Worm (Caenorhabditis elegans): Measurements from ENCODE around the gene ttr-25.

The ttr-25 gene

DNA sequence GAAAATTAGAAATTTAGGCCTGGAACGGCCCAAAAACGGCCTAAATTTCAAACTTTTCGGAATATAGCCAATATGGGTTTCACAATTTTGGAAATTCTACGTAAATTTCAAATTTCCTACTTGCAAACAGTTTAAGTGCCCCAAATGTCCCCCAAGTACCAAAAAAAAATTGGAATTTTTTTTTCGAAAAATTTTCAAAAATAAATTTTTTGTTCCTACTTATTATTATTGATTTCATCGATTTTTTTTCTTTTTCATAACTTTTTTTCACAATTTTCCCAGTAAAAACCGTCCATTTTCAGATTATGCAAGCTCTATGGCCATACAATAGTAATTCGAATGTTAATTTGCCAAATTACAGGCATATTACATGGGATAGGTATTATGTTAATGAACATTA, 15.0 kb downstream of the ttr-25 start, which contains the start of gene Y51A2D.21:
Y51A2D.21 (plus strand) TSS at position 301 of the 400 bp plus-strand sequence.
- TF ChIP-seq eor-1 (tag; optimal IDR thresholded peaks at IDR 0.05) (no peak), elt-1 (tag; optimal IDR thresholded peaks at IDR 0.05) (no peak), aly-2 (tag; optimal IDR thresholded peaks at IDR 0.05) (no peak), egl-5 (tag; optimal IDR thresholded peaks at IDR 0.05) (no peak), ceh-28 (tag; optimal IDR thresholded peaks at IDR 0.05) (no peak), egl-27 (tag; optimal IDR thresholded peaks at IDR 0.05) (no peak), nhr-67 (tag; optimal IDR thresholded peaks at IDR 0.05) (no peak), nhr-28 (tag; optimal IDR thresholded peaks at IDR 0.05) (no peak), nhr-11 (tag; optimal IDR thresholded peaks at IDR 0.05) (no peak), pha-4 (tag; optimal IDR thresholded peaks at IDR 0.05) (no peak), tbx-2 (tag; optimal IDR thresholded peaks at IDR 0.05) (no peak), elt-2 (tag; optimal IDR thresholded peaks at IDR 0.05) (no peak), mml-1 (tag; optimal IDR thresholded peaks at IDR 0.05) (no peak), lin-39 (tag; optimal IDR thresholded peaks at IDR 0.05) (no peak), fos-1 (tag; optimal IDR thresholded peaks at IDR 0.05) (no peak)

DNA sequence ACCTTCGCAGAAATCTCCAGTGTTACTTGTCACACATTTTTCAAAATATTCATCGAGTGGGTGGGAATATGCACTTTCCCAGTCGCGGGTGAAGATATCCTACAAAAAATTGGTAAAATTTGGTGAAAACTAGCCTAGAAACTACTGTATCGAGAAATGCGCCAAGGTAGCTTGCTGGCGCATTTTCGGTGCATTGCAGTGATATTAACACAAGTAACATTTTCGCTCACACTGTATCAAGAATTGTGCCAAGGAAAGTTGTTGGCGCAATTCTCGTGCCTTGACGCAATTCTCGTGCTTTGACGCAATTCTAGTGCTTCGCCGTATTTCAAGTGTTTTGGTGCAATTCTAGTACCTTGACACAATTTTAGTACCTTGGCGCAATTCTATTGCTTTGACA, 16.7 kb downstream of the ttr-25 start:
- TF ChIP-seq lsy-12 (tag; optimal IDR thresholded peaks at IDR 0.05) (peak; percentile 61), nhr-43 (tag; optimal IDR thresholded peaks at IDR 0.05; ENCODE audit: poor library complexity, severe bottlenecking) (peak; percentile 8), snpc-4 (tag; optimal IDR thresholded peaks at IDR 0.05) (no peak), nhr-237 (tag; optimal IDR thresholded peaks at IDR 0.05) (no peak), R02D3.7 (tag; optimal IDR thresholded peaks at IDR 0.05) (no peak), ceh-28 (tag; optimal IDR thresholded peaks at IDR 0.05) (no peak), nhr-25 (tag; optimal IDR thresholded peaks at IDR 0.05) (peak; percentile 17)

- TF ChIP-seq elt-3 (tag; optimal IDR thresholded peaks at IDR 0.05) (no peak), mdl-1 (tag; optimal IDR thresholded peaks at IDR 0.05) (no peak), fkh-2 (tag; optimal IDR thresholded peaks at IDR 0.05) (no peak), ZK546.5 (tag; optimal IDR thresholded peaks at IDR 0.05) (no peak), elt-2 (tag; optimal IDR thresholded peaks at IDR 0.05) (peak; percentile 2)
These were observed 18.6 kb downstream of the ttr-25 start for ce11 chrV:18575084-18575483.

ce11 chrV:18576128-18576527, 19.6 kb downstream of the ttr-25 start:
- TF ChIP-seq nhr-23 (tag; optimal IDR thresholded peaks at IDR 0.05) (no peak), ama-1 (optimal IDR thresholded peaks at IDR 0.05) (peak; percentile 29), elt-2 (tag; optimal IDR thresholded peaks at IDR 0.05) (peak; percentile 16), fos-1 (tag; optimal IDR thresholded peaks at IDR 0.05) (no peak), lsy-12 (tag; optimal IDR thresholded peaks at IDR 0.05) (peak; percentile 50), fkh-10 (GFP tag; optimal IDR thresholded peaks at IDR 0.05) (no peak)

DNA sequence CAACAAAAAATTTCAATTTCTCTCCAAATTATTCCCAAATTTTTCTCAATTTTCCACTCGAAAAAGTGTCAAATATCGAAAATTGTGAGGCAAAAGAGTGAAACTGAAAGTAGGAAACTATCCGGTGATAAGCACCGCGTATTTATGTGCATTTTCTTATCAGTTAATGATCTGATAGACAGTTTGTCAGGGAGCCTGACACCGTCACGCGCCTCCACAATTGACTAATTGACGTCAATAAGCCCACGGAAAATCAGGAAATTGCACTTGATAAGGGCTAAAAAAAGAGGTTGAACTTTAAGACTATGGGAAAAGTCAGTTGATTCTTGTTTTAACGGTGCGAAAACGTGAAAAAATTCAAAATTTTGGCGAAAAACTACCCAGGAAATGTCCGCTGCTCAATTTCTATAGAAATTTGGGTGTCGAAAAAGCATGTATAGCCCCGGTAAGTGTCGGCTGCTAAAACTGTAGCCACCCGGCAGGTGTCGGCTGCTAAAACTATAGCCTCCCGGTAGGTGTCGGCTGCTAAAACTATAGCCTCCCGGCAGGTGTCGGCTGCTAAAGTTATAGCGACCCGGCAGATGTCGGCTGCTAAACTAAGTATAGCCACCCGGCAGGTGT, 21.1 kb downstream of the ttr-25 start:
- TF ChIP-seq hmg-11 (tag; optimal IDR thresholded peaks at IDR 0.05): no peak
- TF ChIP-seq pqm-1 (tag; optimal IDR thresholded peaks at IDR 0.05): peak; percentile 96
- TF ChIP-seq pha-4 (tag; optimal IDR thresholded peaks at IDR 0.05): peak; percentile 68
- no peak for TF ChIP-seq tbx-2 (tag; optimal IDR thresholded peaks at IDR 0.05)
- TF ChIP-seq elt-2 (tag; optimal IDR thresholded peaks at IDR 0.05): peak; percentile 99
- TF ChIP-seq egl-27 (tag; optimal IDR thresholded peaks at IDR 0.05): no peak
- TF ChIP-seq jun-1 (tag; optimal IDR thresholded peaks at IDR 0.05): peak; percentile 26
- peak; percentile 9 for TF ChIP-seq ama-1 (optimal IDR thresholded peaks at IDR 0.05)

- no peak for TF ChIP-seq sea-2 (GFP tag; optimal IDR thresholded peaks at IDR 0.05)
- peak; percentile 48 for TF ChIP-seq pqm-1 (tag; optimal IDR thresholded peaks at IDR 0.05)
- peak; percentile 90 for TF ChIP-seq elt-2 (tag; optimal IDR thresholded peaks at IDR 0.05)
- peak; percentile 42 for TF ChIP-seq pha-4 (tag; optimal IDR thresholded peaks at IDR 0.05)
- TF ChIP-seq skn-1 (tag; optimal IDR thresholded peaks at IDR 0.05): no peak
- TF ChIP-seq hmg-11 (tag; optimal IDR thresholded peaks at IDR 0.05): no peak
- no peak for TF ChIP-seq nhr-28 (tag; optimal IDR thresholded peaks at IDR 0.05)
- no peak for TF ChIP-seq mdl-1 (tag; optimal IDR thresholded peaks at IDR 0.05)
These were observed 21.8 kb downstream of the ttr-25 start for ce11 chrV:18578306-18578705.

Data from whole organism, L3 larva.